Worm (Caenorhabditis elegans): ENCODE results near the gene sir-2.2.
A peak's percentile ranks its signal among the peaks of the same experiment; 100 is the strongest.

Gene sir-2.2

ce11 chrX:13306869-13307446 is 20.9 kb upstream of the sir-2.2 start (continued):
- TF ChIP-seq ekl-4 (GFP tag; IDR thresholded peaks at IDR 0.05), result peak; percentile 87
- TF ChIP-seq K12H6.12 (tag; optimal IDR thresholded peaks at IDR 0.05), result peak; percentile 85
- TF ChIP-seq atf-7 (tag; optimal IDR thresholded peaks at IDR 0.05), result peak; percentile 83
- TF ChIP-seq lin-40 (tag; optimal IDR thresholded peaks at IDR 0.05), result no peak
- no peak; the same call in 1 of the 2 replicates for TF ChIP-seq madf-3 (GFP tag; IDR thresholded peaks at IDR 0.05)
- peak; percentile 90 for TF ChIP-seq cebp-2 (GFP tag; IDR thresholded peaks at IDR 0.05)
- TF ChIP-seq snpc-1.1 (tag; optimal IDR thresholded peaks at IDR 0.05; ENCODE audit: insufficient read depth), result peak; percentile 81
- TF ChIP-seq B0019.2 (GFP tag; conservative IDR thresholded peaks at IDR 0.05), result peak; percentile 52; the same call in 1 of the 2 replicates
- peak; percentile 91 for TF ChIP-seq F10E7.11 (tag; optimal IDR thresholded peaks at IDR 0.05)
- no peak for TF ChIP-seq aptf-3 (GFP tag; IDR thresholded peaks at IDR 0.05)
- peak; percentile 90 for TF ChIP-seq D2030.7 (GFP tag; IDR thresholded peaks at IDR 0.05)
- TF ChIP-seq repo-1 (tag; optimal IDR thresholded peaks at IDR 0.05), result no peak
- TF ChIP-seq snpc-4 (GFP tag; optimal IDR thresholded peaks at IDR 0.05), result peak; percentile 86
- TF ChIP-seq snpc-4 (tag; optimal IDR thresholded peaks at IDR 0.05), result peak in 3 of 4 experiments; percentile 60 to 84 (median 80)
- TF ChIP-seq F49E8.2 (tag; optimal IDR thresholded peaks at IDR 0.05; ENCODE audit: insufficient read depth), result no peak
- no peak; the same call in 1 of the 2 replicates for TF ChIP-seq madf-6 (GFP tag; IDR thresholded peaks at IDR 0.05)
- peak; percentile 95 for TF ChIP-seq Y56A3A.18 (GFP tag; IDR thresholded peaks at IDR 0.05)
- peak; percentile 98 for TF ChIP-seq ztf-25 (GFP tag; IDR thresholded peaks at IDR 0.05)
- TF ChIP-seq mxl-1 (tag; optimal IDR thresholded peaks at IDR 0.05), result peak; percentile 93
- TF ChIP-seq T26A5.8 (tag; optimal IDR thresholded peaks at IDR 0.05), result peak; percentile 73
- peak; percentile 91 for TF ChIP-seq F23B12.7 (tag; optimal IDR thresholded peaks at IDR 0.05; ENCODE audit: insufficient read depth)
- peak; percentile 92 for TF ChIP-seq nhr-90 (tag; optimal IDR thresholded peaks at IDR 0.05)
- TF ChIP-seq Y67H2A.10 (GFP tag; conservative IDR thresholded peaks at IDR 0.05), result no peak
- TF ChIP-seq tlf-1 (GFP tag; optimal IDR thresholded peaks at IDR 0.05), result peak; percentile 62
- 0 out of 2 replicates have a peak, but pooled peaks have one; percentile 17 for TF ChIP-seq madf-8 (GFP tag; conservative IDR thresholded peaks at IDR 0.05)
- TF ChIP-seq ztf-3 (GFP tag; optimal IDR thresholded peaks at IDR 0.05), result peak; percentile 61
- TF ChIP-seq hmg-1.2 (GFP tag; IDR thresholded peaks at IDR 0.05), result peak; percentile 87
- TF ChIP-seq rcor-1 (GFP tag; IDR thresholded peaks at IDR 0.05), result peak; percentile 93; the same call in 1 of the 2 replicates
- peak; percentile 91 to 94 for TF ChIP-seq rec-8 (tag; optimal IDR thresholded peaks at IDR 0.05)
- TF ChIP-seq Y53G8AR.9 (GFP tag; conservative IDR thresholded peaks at IDR 0.05), result no peak; the same call in 1 of the 2 replicates
- TF ChIP-seq akir-1 (GFP tag; optimal IDR thresholded peaks at IDR 0.05), result no peak
- TF ChIP-seq attf-3 (GFP tag; conservative IDR thresholded peaks at IDR 0.05), result peak; percentile 61; the same call in 1 of the 2 replicates
- peak; percentile 92 for TF ChIP-seq nfyb-1 (GFP tag; IDR thresholded peaks at IDR 0.05)
- TF ChIP-seq B0261.1 (tag; optimal IDR thresholded peaks at IDR 0.05), result peak; percentile 98
- TF ChIP-seq F57C9.4 (tag; optimal IDR thresholded peaks at IDR 0.05), result peak; percentile 35
- peak; percentile 86 for TF ChIP-seq athp-1 (tag; optimal IDR thresholded peaks at IDR 0.05)
- TF ChIP-seq F57A8.1 (GFP tag; optimal IDR thresholded peaks at IDR 0.05), result peak; percentile 82
- TF ChIP-seq nhr-120 (GFP tag; IDR thresholded peaks at IDR 0.05), result 0 out of 2 replicates have a peak, but pooled peaks have one; percentile 47
- 0 out of 2 replicates have a peak, but pooled peaks have one; percentile 78 for TF ChIP-seq let-526 (GFP tag; IDR thresholded peaks at IDR 0.05)
- peak; percentile 89 for TF ChIP-seq madf-10 (tag; optimal IDR thresholded peaks at IDR 0.05)
- TF ChIP-seq sptf-2 (GFP tag; optimal IDR thresholded peaks at IDR 0.05), result peak; percentile 90
- peak; percentile 89; the same call in 1 of the 2 replicates for TF ChIP-seq dox-1 (GFP tag; IDR thresholded peaks at IDR 0.05)
- peak; percentile 55 for TF ChIP-seq nhr-179 (tag; optimal IDR thresholded peaks at IDR 0.05)
- TF ChIP-seq lag-1 (GFP tag; IDR thresholded peaks at IDR 0.05), result no peak
- TF ChIP-seq ceh-40 (GFP tag; IDR thresholded peaks at IDR 0.05), result peak; percentile 92
- TF ChIP-seq K11D2.4 (GFP tag; IDR thresholded peaks at IDR 0.05), result peak; percentile 82
- peak; percentile 65 for TF ChIP-seq attf-6 (GFP tag; IDR thresholded peaks at IDR 0.05)

Data from whole organism, young adult.